Worm (Caenorhabditis elegans): Measurements from ENCODE around the gene smg-8.

DNA sequence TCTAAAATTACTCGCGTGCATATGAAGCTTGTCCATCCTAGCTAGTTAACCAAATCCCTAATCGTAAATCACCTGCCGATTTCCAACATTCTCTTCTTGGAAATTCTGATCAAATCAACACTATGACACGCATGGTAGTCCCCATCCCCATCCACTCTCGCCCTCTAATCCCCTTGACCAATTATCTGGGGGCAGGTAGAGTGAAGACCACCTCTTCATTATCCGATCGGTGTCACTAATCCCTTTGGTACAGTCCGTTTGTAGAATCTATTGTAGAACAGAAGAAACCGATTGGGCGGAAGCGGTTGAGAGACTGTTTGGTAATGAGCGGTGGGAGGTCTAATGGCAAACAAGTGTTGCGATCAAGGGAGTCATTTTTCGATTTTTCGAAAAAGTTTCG lies 4.1 kb upstream of the smg-8 start:
- TF ChIP-seq tab-1 (GFP tag; IDR thresholded peaks at IDR 0.05) = no peak
- TF ChIP-seq T22C8.4 (GFP tag; IDR thresholded peaks at IDR 0.05) = no peak
- no peak for TF ChIP-seq flt-1 (GFP tag; IDR thresholded peaks at IDR 0.05)
- no peak for TF ChIP-seq cog-1 (tag; optimal IDR thresholded peaks at IDR 0.05)

Measured in whole organism, midembryonic.